ENCODE assay signal across 1 fruit fly cellular context in the genomic region with DNA sequence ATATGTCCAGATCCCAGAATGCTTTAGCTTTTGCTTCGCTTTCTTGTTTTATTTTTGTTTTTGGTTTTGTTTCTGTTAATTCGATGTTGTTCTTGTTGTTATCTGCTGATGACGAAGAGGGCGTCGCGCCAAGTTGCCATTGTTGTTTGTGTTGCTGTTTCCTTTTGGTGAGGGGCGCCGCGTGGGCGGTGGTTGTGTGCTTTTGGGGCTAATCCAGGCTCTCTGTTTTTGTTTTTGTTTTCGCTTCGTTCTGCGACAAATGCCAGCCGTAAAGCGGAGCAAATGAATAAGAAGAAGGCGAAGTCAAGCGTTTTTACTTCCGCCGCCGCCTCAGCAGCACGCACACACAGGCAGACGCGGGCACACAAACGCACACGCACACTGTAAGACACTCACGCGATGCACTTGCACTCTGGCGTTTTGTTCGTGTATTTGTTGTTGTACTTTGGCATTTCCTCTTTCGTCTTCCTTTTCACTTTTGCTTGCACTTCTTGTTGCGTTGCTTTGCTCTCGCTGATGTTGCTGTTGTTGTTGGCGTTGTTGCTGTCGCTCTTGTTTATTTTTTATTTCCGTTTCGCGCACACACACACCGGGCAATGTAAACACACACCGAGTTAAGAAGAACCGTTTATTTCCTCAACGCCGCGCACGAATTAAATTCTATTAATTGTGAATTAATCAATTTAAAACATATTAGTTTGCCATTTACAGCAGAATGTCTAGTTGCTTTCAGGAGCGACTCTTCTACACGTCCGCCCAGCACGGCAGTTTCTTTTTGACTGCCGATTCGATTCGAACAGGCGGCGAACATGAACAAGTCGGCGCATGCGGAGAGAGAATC.
TF ChIP-seq lines count a peak whose summit lies in the region.

A gene (minus strand): TSS at position 786 of the 841 bp plus-strand sequence.

TF ChIP-seq in whole organism, embryonic, 481 proteins besides CTCF, POLR2A, EP300 and RAD21 (continued from another document and continues in another):
- TF ChIP-seq Fer3 (tag; optimal IDR thresholded peaks at IDR 0.05; lab: Kevin White, UChicago) (no peak), CG3726 (GFP tag; IDR thresholded peaks at IDR 0.05; lab: Robert Waterston, UW) (no peak), Atf-2 (GFP tag; optimal IDR thresholded peaks at IDR 0.05; lab: Kevin White, UChicago) (no peak), sisA (GFP tag; IDR thresholded peaks at IDR 0.05; lab: Robert Waterston, UW) (no peak), CG30431 (GFP tag; optimal IDR thresholded peaks at IDR 0.05; lab: Kevin White, UChicago) (no peak), cato (GFP tag; optimal IDR thresholded peaks at IDR 0.05; lab: Kevin White, UChicago; ENCODE audit: borderline replicate concordance) (no peak), CG33557 (GFP tag; optimal IDR thresholded peaks at IDR 0.05; lab: Kevin White, UChicago) (peak; percentile 19), Abd-B (GFP tag; optimal IDR thresholded peaks at IDR 0.05; lab: Kevin White, UChicago) (no peak), CrebB (tag; optimal IDR thresholded peaks at IDR 0.05; lab: Kevin White, UChicago) (peak; percentile 38), Xrp1 (GFP tag; IDR thresholded peaks at IDR 0.05; lab: Robert Waterston, UW) (no peak; the same call in 1 of the 2 replicates), sob (GFP tag; IDR thresholded peaks at IDR 0.05; lab: Robert Waterston, UW) (no peak), eve (GFP tag; optimal IDR thresholded peaks at IDR 0.05; lab: Kevin White, UChicago) (no peak), unpg (GFP tag; optimal IDR thresholded peaks at IDR 0.05; lab: Kevin White, UChicago) (peak; percentile 29), vfl (GFP tag; optimal IDR thresholded peaks at IDR 0.05; lab: Kevin White, UChicago) (no peak), CG18619 (GFP tag; optimal IDR thresholded peaks at IDR 0.05; lab: Kevin White, UChicago) (peak; percentile 20), Fer1 (GFP tag; optimal IDR thresholded peaks at IDR 0.05; lab: Kevin White, UChicago) (peak; percentile 49), chm (GFP tag; IDR thresholded peaks at IDR 0.05; lab: Robert Waterston, UW) (peak; percentile 60), CG4404 (GFP tag; IDR thresholded peaks at IDR 0.05; lab: Robert Waterston, UW) (no peak), NFAT (GFP tag; IDR thresholded peaks at IDR 0.05; lab: Robert Waterston, UW) (peak; percentile 36; the same call in 1 of the 2 replicates), Sox100B (GFP tag; optimal IDR thresholded peaks at IDR 0.05; lab: Kevin White, UChicago) (no peak), Chrac-16 (GFP tag; optimal IDR thresholded peaks at IDR 0.05; lab: Kevin White, UChicago) (no peak), NK7.1 (GFP tag; optimal IDR thresholded peaks at IDR 0.05; lab: Kevin White, UChicago) (no peak), Nf-YB (GFP tag; optimal IDR thresholded peaks at IDR 0.05; lab: Kevin White, UChicago) (peak; percentile 37), Hand (GFP tag; optimal IDR thresholded peaks at IDR 0.05; lab: Kevin White, UChicago) (no peak), stc (GFP tag; IDR thresholded peaks at IDR 0.05; lab: Robert Waterston, UW) (no peak), HLH4C (GFP tag; IDR thresholded peaks at IDR 0.05; lab: Robert Waterston, UW; ENCODE audit: partially characterized antibody) (peak; percentile 27; the same call in 1 of the 3 replicates), CG10366 (GFP tag; IDR thresholded peaks at IDR 0.05; lab: Robert Waterston, UW) (no peak), CHES-1-like (GFP tag; optimal IDR thresholded peaks at IDR 0.05; lab: Kevin White, UChicago) (peak; percentile 40), CG14965 (GFP tag; optimal IDR thresholded peaks at IDR 0.05; lab: Kevin White, UChicago; ENCODE audit: borderline replicate concordance) (no peak), Hmr (GFP tag; optimal IDR thresholded peaks at IDR 0.05; lab: Kevin White, UChicago) (peak; percentile 5), E2f1 (GFP tag; IDR thresholded peaks at IDR 0.05; lab: Robert Waterston, UW) (no peak), B-H1 (GFP tag; IDR thresholded peaks at IDR 0.05; lab: Robert Waterston, UW) (no peak), CG2712 (tag; optimal IDR thresholded peaks at IDR 0.05; lab: Kevin White, UChicago) (peak; percentile 47), Side (GFP tag; optimal IDR thresholded peaks at IDR 0.05; lab: Kevin White, UChicago) (no peak), CG15514 (GFP tag; optimal IDR thresholded peaks at IDR 0.05; lab: Kevin White, UChicago) (peak; percentile 16), hkb (optimal IDR thresholded peaks at IDR 0.05; lab: Kevin White, UChicago) (no peak), hkb (GFP tag; IDR thresholded peaks at IDR 0.05; lab: Robert Waterston, UW) (no peak), CG4730 (GFP tag; IDR thresholded peaks at IDR 0.05; lab: Robert Waterston, UW) (no peak), crp (GFP tag; optimal IDR thresholded peaks at IDR 0.05; lab: Kevin White, UChicago) (no peak), CG17568 (GFP tag; optimal IDR thresholded peaks at IDR 0.05; lab: Kevin White, UChicago) (no peak), crc (GFP tag; optimal IDR thresholded peaks at IDR 0.05; lab: Kevin White, UChicago) (no peak), Scr (GFP tag; IDR thresholded peaks at IDR 0.05; lab: Robert Waterston, UW; ENCODE audit: partially characterized antibody) (no peak), CG11723 (GFP tag; optimal IDR thresholded peaks at IDR 0.05; lab: Kevin White, UChicago) (no peak), gcm2 (GFP tag; optimal IDR thresholded peaks at IDR 0.05; lab: Kevin White, UChicago) (no peak), CG17829 (tag; optimal IDR thresholded peaks at IDR 0.05; lab: Kevin White, UChicago) (peak; percentile 48), knrl (GFP tag; IDR thresholded peaks at IDR 0.05; lab: Robert Waterston, UW; ENCODE audit: partially characterized antibody) (0 out of 3 replicates have a peak, but pooled peaks have one; percentile 16), bowl (GFP tag; IDR thresholded peaks at IDR 0.05; lab: Robert Waterston, UW) (no peak), gsb (GFP tag; IDR thresholded peaks at IDR 0.05; lab: Robert Waterston, UW) (no peak), phol (tag; optimal IDR thresholded peaks at IDR 0.05; lab: Kevin White, UChicago) (no peak), Hmx (GFP tag; optimal IDR thresholded peaks at IDR 0.05; lab: Kevin White, UChicago) (no peak), insv (GFP tag; optimal IDR thresholded peaks at IDR 0.05; lab: Kevin White, UChicago) (peak in 1 of 2 experiments; percentile 51), CG10959 (GFP tag; IDR thresholded peaks at IDR 0.05; lab: Robert Waterston, UW) (no peak), BEAF-32 (GFP tag; optimal IDR thresholded peaks at IDR 0.05; lab: Kevin White, UChicago) (no peak), CG2199 (GFP tag; IDR thresholded peaks at IDR 0.05; lab: Robert Waterston, UW) (no peak), CG8359 (GFP tag; optimal IDR thresholded peaks at IDR 0.05; lab: Kevin White, UChicago; ENCODE audit: borderline replicate concordance) (no peak), ind (GFP tag; optimal IDR thresholded peaks at IDR 0.05; lab: Kevin White, UChicago) (no peak), CG7963 (GFP tag; IDR thresholded peaks at IDR 0.05; lab: Robert Waterston, UW; ENCODE audit: partially characterized antibody) (peak; percentile 21; the same call in 1 of the 3 replicates), croc (GFP tag; conservative IDR thresholded peaks at IDR 0.05; lab: Robert Waterston, UW) (no peak), CG10654 (GFP tag; optimal IDR thresholded peaks at IDR 0.05; lab: Kevin White, UChicago) (no peak), rib (GFP tag; IDR thresholded peaks at IDR 0.05; lab: Robert Waterston, UW) (peak; percentile 16; the same call in 1 of the 2 replicates), gem (tag; optimal IDR thresholded peaks at IDR 0.05; lab: Kevin White, UChicago) (no peak), fru (optimal IDR thresholded peaks at IDR 0.05; lab: Kevin White, UChicago) (no peak), Antp (GFP tag; optimal IDR thresholded peaks at IDR 0.05; lab: Kevin White, UChicago) (no peak), org-1 (GFP tag; optimal IDR thresholded peaks at IDR 0.05; lab: Kevin White, UChicago) (no peak), gt (GFP tag; IDR thresholded peaks at IDR 0.05; lab: Robert Waterston, UW) (no peak), slou (GFP tag; optimal IDR thresholded peaks at IDR 0.05; lab: Kevin White, UChicago) (no peak), Max (GFP tag; optimal IDR thresholded peaks at IDR 0.05; lab: Kevin White, UChicago) (no peak), nerfin-2 (GFP tag; IDR thresholded peaks at IDR 0.05; lab: Robert Waterston, UW; ENCODE audit: partially characterized antibody) (no peak), trh (GFP tag; optimal IDR thresholded peaks at IDR 0.05; lab: Kevin White, UChicago) (no peak), chinmo (GFP tag; IDR thresholded peaks at IDR 0.05; lab: Robert Waterston, UW; ENCODE audit: partially characterized antibody) (peak; percentile 67; the same call in 1 of the 4 replicates), CG33213 (GFP tag; optimal IDR thresholded peaks at IDR 0.05; lab: Kevin White, UChicago) (peak; percentile 53), CG32532 (GFP tag; IDR thresholded peaks at IDR 0.05; lab: Robert Waterston, UW) (no peak; the same call in 1 of the 2 replicates), CG7987 (GFP tag; optimal IDR thresholded peaks at IDR 0.05; lab: Kevin White, UChicago) (peak; percentile 34), Sry-β (GFP tag; optimal IDR thresholded peaks at IDR 0.05; lab: Kevin White, UChicago) (no peak), Gug (GFP tag; IDR thresholded peaks at IDR 0.05; lab: Robert Waterston, UW) (no peak), CG18599 (GFP tag; optimal IDR thresholded peaks at IDR 0.05; lab: Kevin White, UChicago) (no peak), jing (GFP tag; optimal IDR thresholded peaks at IDR 0.05; lab: Kevin White, UChicago) (no peak), CG17361 (GFP tag; IDR thresholded peaks at IDR 0.05; lab: Robert Waterston, UW) (no peak), CG5245 (GFP tag; optimal IDR thresholded peaks at IDR 0.05; lab: Kevin White, UChicago) (no peak), her (GFP tag; optimal IDR thresholded peaks at IDR 0.05; lab: Kevin White, UChicago) (peak; percentile 28), Trl (optimal IDR thresholded peaks at IDR 0.05; lab: Kevin White, UChicago) (no peak), Trl (GFP tag; optimal IDR thresholded peaks at IDR 0.05; lab: Kevin White, UChicago) (peak; percentile 72), CG12744 (GFP tag; optimal IDR thresholded peaks at IDR 0.05; lab: Kevin White, UChicago) (no peak), CG17186 (GFP tag; optimal IDR thresholded peaks at IDR 0.05; lab: Kevin White, UChicago) (peak; percentile 8), Neu2 (GFP tag; optimal IDR thresholded peaks at IDR 0.05; lab: Kevin White, UChicago; ENCODE audit: borderline replicate concordance) (peak; percentile 6), HmgD (GFP tag; optimal IDR thresholded peaks at IDR 0.05; lab: Kevin White, UChicago) (no peak), Usf (GFP tag; optimal IDR thresholded peaks at IDR 0.05; lab: Kevin White, UChicago) (no peak), mam (GFP tag; optimal IDR thresholded peaks at IDR 0.05; lab: Kevin White, UChicago) (no peak), CG2116 (GFP tag; optimal IDR thresholded peaks at IDR 0.05; lab: Kevin White, UChicago) (peak; percentile 13), fd96Cb (tag; optimal IDR thresholded peaks at IDR 0.05; lab: Kevin White, UChicago) (no peak), dpn (GFP tag; optimal IDR thresholded peaks at IDR 0.05; lab: Kevin White, UChicago) (peak in 1 of 2 experiments; percentile 43), sc (optimal IDR thresholded peaks at IDR 0.05; lab: Kevin White, UChicago) (no peak), sc (GFP tag; optimal IDR thresholded peaks at IDR 0.05; lab: Kevin White, UChicago) (no peak), Mes4 (GFP tag; optimal IDR thresholded peaks at IDR 0.05; lab: Kevin White, UChicago) (no peak), CG8944 (GFP tag; optimal IDR thresholded peaks at IDR 0.05; lab: Kevin White, UChicago) (peak; percentile 10), CG6689 (GFP tag; IDR thresholded peaks at IDR 0.05; lab: Robert Waterston, UW) (no peak), CG13123 (GFP tag; optimal IDR thresholded peaks at IDR 0.05; lab: Kevin White, UChicago) (no peak), HHEX (GFP tag; optimal IDR thresholded peaks at IDR 0.05; lab: Kevin White, UChicago) (no peak), nau (GFP tag; optimal IDR thresholded peaks at IDR 0.05; lab: Kevin White, UChicago) (no peak), pan (optimal IDR thresholded peaks at IDR 0.05; lab: Kevin White, UChicago) (no peak), pan (GFP tag; optimal IDR thresholded peaks at IDR 0.05 in 1 of 2, IDR thresholded peaks at IDR 0.05 in 1 of 2) (peak in 1 of 2 experiments; percentile 54), CG10274 (GFP tag; optimal IDR thresholded peaks at IDR 0.05; lab: Kevin White, UChicago) (no peak), esg (GFP tag; conservative IDR thresholded peaks at IDR 0.05; lab: Robert Waterston, UW) (no peak), CG43689 (GFP tag; IDR thresholded peaks at IDR 0.05; lab: Robert Waterston, UW) (no peak), CG12659 (GFP tag; optimal IDR thresholded peaks at IDR 0.05; lab: Kevin White, UChicago) (peak; percentile 29), mirr (GFP tag; optimal IDR thresholded peaks at IDR 0.05; lab: Kevin White, UChicago) (peak; percentile 59), CG9797 (GFP tag; optimal IDR thresholded peaks at IDR 0.05; lab: Kevin White, UChicago) (no peak), CG5180 (GFP tag; optimal IDR thresholded peaks at IDR 0.05; lab: Kevin White, UChicago) (peak; percentile 95), CG42726 (GFP tag; IDR thresholded peaks at IDR 0.05; lab: Robert Waterston, UW; ENCODE audit: partially characterized antibody) (peak; percentile 61; the same call in 1 of the 2 replicates), al (GFP tag; IDR thresholded peaks at IDR 0.05; lab: Robert Waterston, UW) (no peak), MESR4 (GFP tag; optimal IDR thresholded peaks at IDR 0.05; lab: Kevin White, UChicago) (no peak), eyg (GFP tag; optimal IDR thresholded peaks at IDR 0.05; lab: Kevin White, UChicago) (peak; percentile 31), CG18764 (GFP tag; optimal IDR thresholded peaks at IDR 0.05; lab: Kevin White, UChicago) (peak; percentile 24), Dref (GFP tag; IDR thresholded peaks at IDR 0.05; lab: Robert Waterston, UW) (no peak), CG1529 (GFP tag; optimal IDR thresholded peaks at IDR 0.05; lab: Kevin White, UChicago) (peak; percentile 9), Six4 (GFP tag; optimal IDR thresholded peaks at IDR 0.05; lab: Kevin White, UChicago) (no peak), CG10565 (GFP tag; optimal IDR thresholded peaks at IDR 0.05; lab: Kevin White, UChicago) (no peak), nerfin-1 (tag; optimal IDR thresholded peaks at IDR 0.05; lab: Kevin White, UChicago) (no peak), Pdp1 (GFP tag; optimal IDR thresholded peaks at IDR 0.05; lab: Kevin White, UChicago) (no peak), CoRest (tag; optimal IDR thresholded peaks at IDR 0.05; lab: Kevin White, UChicago) (no peak), CG31441 (GFP tag; IDR thresholded peaks at IDR 0.05; lab: Robert Waterston, UW) (peak; percentile 33; the same call in 1 of the 2 replicates), Nf-YC (tag; optimal IDR thresholded peaks at IDR 0.05; lab: Kevin White, UChicago) (peak; percentile 27)
